Fruit fly (Drosophila melanogaster) whole organism, wandering third instar larva: ENCODE results near the gene Coa8.

Source experiments
- Abd-B ChIP-seq: fragments of >200 bp; optimal IDR thresholded peaks from 2 replicates; lab custom pipeline; 2017; ENCODE audit warnings: missing biosample characterization, missing genetic modification characterization
- CG32264 ChIP-seq: fragments of 200-800 bp; sonication (Bioruptor generic); optimal IDR thresholded peaks from 2 replicates; lab custom pipeline; 2016; ENCODE audit warnings: missing biosample characterization, missing genetic modification characterization
- CG9705 ChIP-seq: fragments of 200-800 bp; sonication (Bioruptor generic); optimal IDR thresholded peaks from 2 replicates; lab custom pipeline; 2018; ENCODE audit warnings: missing biosample characterization, mild to moderate bottlenecking, missing genetic modification characterization
- CrebA ChIP-seq: fragments of 200-800 bp; sonication (Bioruptor generic); optimal IDR thresholded peaks from 2 replicates; lab custom pipeline; 2016; ENCODE audit warnings: missing biosample characterization, mild to moderate bottlenecking, missing genetic modification characterization, borderline replicate concordance
- Dif ChIP-seq: fragments of 200-275, 200-300 bp; sonication (Bioruptor generic); optimal IDR thresholded peaks from 2 replicates; lab custom pipeline; 2018; ENCODE audit warnings: missing biosample characterization, missing genetic modification characterization; ENCODE audit not compliant: partially characterized antibody
- GATAd ChIP-seq: sonication (Bioruptor generic); optimal IDR thresholded peaks from 2 replicates; lab custom pipeline; 2016; ENCODE audit warnings: missing biosample characterization, missing genetic modification characterization
- HLH106 ChIP-seq: fragments of 200-800 bp; optimal IDR thresholded peaks from 3 replicates; lab custom pipeline; 2019; ENCODE audit warnings: missing biosample characterization, mild to moderate bottlenecking, missing genetic modification characterization, moderate library complexity
- Hnf4 ChIP-seq: fragments of 200-800 bp; sonication (Bioruptor generic); optimal IDR thresholded peaks from 2 replicates; lab custom pipeline; 2016; ENCODE audit warnings: missing biosample characterization, mild to moderate bottlenecking, missing genetic modification characterization
- Hr78 ChIP-seq: fragments of >200 bp; optimal IDR thresholded peaks from 2 replicates; lab custom pipeline; 2017; ENCODE audit warnings: missing biosample characterization, missing genetic modification characterization
- Hr83 ChIP-seq: fragments of 200-300 bp; sonication (Bioruptor generic); optimal IDR thresholded peaks from 2 replicates; lab custom pipeline; 2016; ENCODE audit warnings: missing biosample characterization, mild to moderate bottlenecking, missing genetic modification characterization, moderate library complexity; ENCODE audit not compliant: poor library complexity, severe bottlenecking
- Jra ChIP-seq: sonication (Bioruptor generic); optimal IDR thresholded peaks from 2 replicates; lab custom pipeline; 2016; ENCODE audit warnings: missing biosample characterization, missing genetic modification characterization
- Mio ChIP-seq: sonication (Bioruptor generic); optimal IDR thresholded peaks from 2 replicates; lab custom pipeline; 2016; ENCODE audit warnings: missing biosample characterization, missing genetic modification characterization
- Myc ChIP-seq: fragments of >200 bp; optimal IDR thresholded peaks from 2 replicates; lab custom pipeline; 2017
- N ChIP-seq: fragments of >200 bp; optimal IDR thresholded peaks from 2 replicates; lab custom pipeline; 2018; ENCODE audit warnings: missing biosample characterization, missing external identifiers, missing genetic modification characterization
- OdsH ChIP-seq: fragments of 200-800 bp; sonication (Bioruptor generic); optimal IDR thresholded peaks from 2 replicates; lab custom pipeline; 2016; ENCODE audit warnings: missing biosample characterization, mild to moderate bottlenecking, missing genetic modification characterization
- Rel ChIP-seq, 2 experiments: fragments of 200-800 bp; sonication (Bioruptor generic) in 1 of 2; optimal IDR thresholded peaks; 2 replicates in 1 of 2; 3 replicates in 1 of 2; lab custom pipeline; 2016 to 2019; ENCODE audit warnings: mild to moderate bottlenecking in 2 of 2, missing biosample characterization in 2 of 2, missing genetic modification characterization in 2 of 2, moderate library complexity in 1 of 2
- Sp1 ChIP-seq: fragments of 200-800 bp; sonication (Bioruptor generic); optimal IDR thresholded peaks from 3 replicates; lab custom pipeline; 2019; ENCODE audit warnings: missing biosample characterization, mild to moderate bottlenecking, missing genetic modification characterization, moderate library complexity
- Vsx2 ChIP-seq: fragments of 200-300, 225-300 bp; sonication (Bioruptor generic); optimal IDR thresholded peaks from 2 replicates; lab custom pipeline; 2018; ENCODE audit warnings: missing biosample characterization, missing genetic modification characterization; ENCODE audit not compliant: partially characterized antibody
- br ChIP-seq: fragments of 200-800 bp; sonication (Bioruptor generic); optimal IDR thresholded peaks from 2 replicates; lab custom pipeline; 2016; ENCODE audit warnings: missing biosample characterization, missing genetic modification characterization
- brk ChIP-seq: fragments of 200-800 bp; sonication (Bioruptor generic); optimal IDR thresholded peaks from 2 replicates; lab custom pipeline; 2016; ENCODE audit warnings: missing biosample characterization, mild to moderate bottlenecking, missing genetic modification characterization
- dl ChIP-seq, 2 experiments: fragments of 175-275, 200-275 bp in 1 of 2; fragments of 200-275 bp in 1 of 2; sonication (Bioruptor generic); optimal IDR thresholded peaks; lab custom pipeline; 2018; ENCODE audit warnings: mild to moderate bottlenecking in 2 of 2, missing biosample characterization in 2 of 2, missing genetic modification characterization in 2 of 2, moderate library complexity in 2 of 2; ENCODE audit not compliant: partially characterized antibody in 2 of 2, insufficient read depth in 1 of 2
- dmrt93B ChIP-seq: fragments of 200-800 bp; sonication (Bioruptor generic); optimal IDR thresholded peaks from 2 replicates; lab custom pipeline; 2018; ENCODE audit warnings: missing biosample characterization, mild to moderate bottlenecking, missing genetic modification characterization
- dsf ChIP-seq: sonication (Bioruptor generic); optimal IDR thresholded peaks from 2 replicates; lab custom pipeline; 2016; ENCODE audit warnings: missing biosample characterization, missing genetic modification characterization, borderline replicate concordance
- ey ChIP-seq: fragments of 200-800 bp; sonication (Bioruptor generic); optimal IDR thresholded peaks from 2 replicates; lab custom pipeline; 2016; ENCODE audit warnings: missing biosample characterization, missing genetic modification characterization
- foxo ChIP-seq, 2 experiments: fragments of 200-800 bp; sonication (Bioruptor generic); optimal IDR thresholded peaks; 2 replicates in 1 of 2; 3 replicates in 1 of 2; lab custom pipeline; 2016 to 2017; ENCODE audit warnings: missing biosample characterization in 2 of 2, missing genetic modification characterization in 2 of 2
- fru ChIP-seq: fragments of 200-800 bp; sonication (Bioruptor generic); optimal IDR thresholded peaks from 3 replicates; lab custom pipeline; 2016; ENCODE audit warnings: missing biosample characterization, mild to moderate bottlenecking, missing genetic modification characterization
- h ChIP-seq: fragments of 200-800 bp; sonication (Bioruptor generic); optimal IDR thresholded peaks from 3 replicates; lab custom pipeline; 2016; ENCODE audit warnings: missing biosample characterization, mild to moderate bottlenecking, missing genetic modification characterization
- psq ChIP-seq: fragments of 200-800 bp; sonication (Bioruptor generic); optimal IDR thresholded peaks from 3 replicates; lab custom pipeline; 2017; ENCODE audit warnings: missing biosample characterization, mild to moderate bottlenecking, missing genetic modification characterization, moderate library complexity
- rgr ChIP-seq: fragments of 200-800 bp; sonication (Bioruptor generic); optimal IDR thresholded peaks from 3 replicates; lab custom pipeline; 2016; ENCODE audit warnings: missing biosample characterization, mild to moderate bottlenecking, missing genetic modification characterization
- sage ChIP-seq: fragments of 200-800 bp; sonication (Bioruptor generic); optimal IDR thresholded peaks from 2 replicates; lab custom pipeline; 2016; ENCODE audit warnings: missing biosample characterization, mild to moderate bottlenecking, missing genetic modification characterization
- sv ChIP-seq: fragments of 200-800 bp; sonication (Bioruptor generic); optimal IDR thresholded peaks from 3 replicates; lab custom pipeline; 2016; ENCODE audit warnings: missing biosample characterization, missing genetic modification characterization
- tai ChIP-seq: sonication (Bioruptor generic); optimal IDR thresholded peaks from 2 replicates; lab custom pipeline; 2016; ENCODE audit warnings: missing biosample characterization, missing genetic modification characterization
- usp ChIP-seq: fragments of >200 bp; optimal IDR thresholded peaks from 2 replicates; lab custom pipeline; 2017; ENCODE audit warnings: missing biosample characterization, missing genetic modification characterization
- woc ChIP-seq: sonication (Bioruptor generic); optimal IDR thresholded peaks from 2 replicates; lab custom pipeline; 2016; ENCODE audit warnings: missing biosample characterization, mild to moderate bottlenecking, missing genetic modification characterization

Gene Coa8

DNA sequence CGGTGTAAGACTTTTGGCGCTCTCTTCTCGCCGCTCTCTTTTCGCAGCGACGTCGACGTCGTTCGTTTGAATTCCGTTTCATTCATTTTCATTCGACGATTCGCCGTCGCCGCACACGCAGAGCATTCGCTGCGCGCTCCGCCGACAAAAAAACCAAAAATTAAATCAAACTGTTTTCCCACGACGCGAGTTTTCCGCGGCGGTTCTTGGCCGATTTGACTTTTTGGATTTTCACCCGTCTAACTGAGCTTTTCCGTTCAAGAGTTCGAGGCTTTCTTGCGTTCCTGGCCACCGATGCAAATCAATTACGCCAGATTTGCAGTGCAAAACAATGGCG is 48.9 kb upstream of the Coa8 start:
- TF ChIP-seq Dif (GFP tag; lab: Kevin White, UChicago) (peak; percentile 33), Hr78 (GFP tag; lab: Kevin White, UChicago) (no peak), dl (GFP tag; optimal IDR thresholded peaks at IDR 0.05; lab: Kevin White, UChicago; ENCODE audit: insufficient read depth in 1 of 2, partially characterized antibody in 2 of 2) (peak in 1 of 2 experiments; percentile 23)
- TF ChIP-seq, all 38 proteins: peak for 2

DNA sequence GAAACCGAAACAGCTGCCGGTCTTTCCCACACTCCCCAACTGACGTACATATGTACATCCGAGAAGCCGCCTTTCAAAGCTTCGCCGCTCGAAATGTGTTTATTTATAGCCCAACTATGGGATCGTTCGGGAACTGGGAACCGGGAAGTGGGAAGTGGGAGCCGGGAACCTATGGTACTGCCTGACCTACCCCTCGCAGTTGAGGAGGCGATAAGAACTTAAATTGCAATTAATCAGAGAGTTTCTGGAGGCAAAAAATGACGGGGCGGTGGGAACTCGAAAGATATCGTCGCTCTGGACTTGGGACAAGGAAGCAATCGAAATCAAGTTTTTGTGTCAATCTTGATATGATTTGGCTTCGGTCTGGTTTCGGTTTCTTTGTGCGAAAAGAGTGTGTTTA is 47.4 kb upstream of the Coa8 start:
- TF ChIP-seq sage (GFP tag; lab: Kevin White, UChicago): no peak

DNA sequence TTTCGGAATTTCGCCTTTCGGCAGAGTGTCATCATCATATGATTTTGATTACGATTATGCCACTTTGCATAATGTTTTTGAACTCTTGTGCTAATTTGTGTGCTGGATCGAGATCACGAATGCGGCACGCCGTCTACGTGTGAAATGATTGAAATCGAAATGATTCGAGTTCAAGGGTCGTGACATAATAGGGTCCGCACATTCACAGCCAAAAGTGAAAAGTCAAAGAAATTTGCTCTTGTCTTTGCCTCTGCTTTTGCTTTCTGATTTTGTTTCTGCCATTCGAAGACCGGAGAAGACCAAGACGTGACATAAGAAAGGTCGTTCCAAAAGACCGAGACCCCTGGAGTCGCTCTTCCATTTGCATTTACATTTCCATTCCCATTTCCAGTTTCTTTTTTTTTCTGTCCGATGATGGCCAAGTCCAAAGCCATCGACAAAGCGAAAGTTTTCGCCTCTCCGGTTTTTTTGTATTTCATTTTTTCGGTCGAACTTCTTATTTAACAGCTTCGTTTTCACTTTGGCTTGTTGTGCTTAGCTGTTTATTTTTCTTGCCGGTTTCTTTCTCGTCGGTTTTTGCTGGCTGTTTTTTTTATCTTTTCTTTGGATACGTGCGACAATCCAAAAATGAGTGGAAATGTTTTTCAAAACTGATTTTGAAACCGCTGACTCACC is 45.2 kb upstream of the Coa8 start:
- no peak for TF ChIP-seq woc (GFP tag; lab: Kevin White, UChicago)
- TF ChIP-seq CG32264 (GFP tag; lab: Kevin White, UChicago): no peak
- no peak for TF ChIP-seq Dif (GFP tag; lab: Kevin White, UChicago)
- TF ChIP-seq dsf (GFP tag; lab: Kevin White, UChicago): no peak
- TF ChIP-seq Hnf4 (GFP tag; lab: Kevin White, UChicago): no peak
- TF ChIP-seq rgr: no peak
- no peak for TF ChIP-seq sv (GFP tag; lab: Kevin White, UChicago)
- TF ChIP-seq Sp1: no peak
- no peak for TF ChIP-seq OdsH (GFP tag; lab: Kevin White, UChicago)

DNA sequence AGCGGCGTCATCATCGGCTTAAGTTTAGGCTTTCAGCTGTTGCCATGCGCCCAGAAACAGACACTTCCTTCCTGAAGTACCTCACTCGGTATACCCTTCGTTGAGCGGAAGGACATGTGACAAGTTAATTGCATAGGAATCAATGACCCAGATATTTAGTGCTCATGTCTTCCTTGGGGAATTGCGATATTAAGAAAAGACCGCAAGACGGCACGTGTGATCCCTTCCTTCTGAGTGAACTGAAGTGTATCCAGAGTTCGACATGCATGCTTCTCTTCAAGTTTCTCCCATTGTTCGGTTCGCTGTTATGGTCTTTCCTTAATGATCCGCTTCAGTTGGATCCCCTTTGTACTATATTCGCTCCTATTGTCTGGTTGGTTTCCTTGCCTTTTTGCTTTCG is 39.6 kb upstream of the Coa8 start:
- TF ChIP-seq sage (GFP tag; lab: Kevin White, UChicago) (peak; percentile 20), brk (GFP tag; lab: Kevin White, UChicago) (no peak), psq (GFP tag; lab: Kevin White, UChicago) (peak; percentile 88), CrebA (GFP tag; lab: Kevin White, UChicago) (no peak), Hr78 (GFP tag; lab: Kevin White, UChicago) (no peak), Vsx2 (GFP tag; lab: Kevin White, UChicago) (no peak), Hr83 (no peak), foxo (GFP tag; optimal IDR thresholded peaks at IDR 0.05; lab: Kevin White, UChicago) (peak in 1 of 2 experiments; percentile 78), Myc (lab: Kevin White, UChicago) (no peak), Rel (GFP tag; optimal IDR thresholded peaks at IDR 0.05; lab: Kevin White, UChicago) (no peak), Rel (tag; optimal IDR thresholded peaks at IDR 0.05; lab: Kevin White, UChicago) (no peak), GATAd (GFP tag; lab: Kevin White, UChicago) (no peak), Hnf4 (GFP tag; lab: Kevin White, UChicago) (peak; percentile 67), OdsH (GFP tag; lab: Kevin White, UChicago) (peak; percentile 72), h (GFP tag; lab: Kevin White, UChicago) (peak; percentile 88), usp (GFP tag; lab: Kevin White, UChicago) (no peak), woc (GFP tag; lab: Kevin White, UChicago) (peak; percentile 94), Mio (GFP tag; lab: Kevin White, UChicago) (no peak), rgr (peak; percentile 76), HLH106 (tag; lab: Kevin White, UChicago) (peak; percentile 67), dmrt93B (GFP tag; lab: Kevin White, UChicago) (peak; percentile 67), Jra (GFP tag; lab: Kevin White, UChicago) (no peak), CG9705 (no peak), tai (GFP tag; lab: Kevin White, UChicago) (no peak), Sp1 (peak; percentile 62), N (GFP tag; lab: Kevin White, UChicago) (no peak), fru (GFP tag; lab: Kevin White, UChicago) (peak; percentile 86), dl (GFP tag; optimal IDR thresholded peaks at IDR 0.05; lab: Kevin White, UChicago; ENCODE audit: insufficient read depth in 1 of 2, partially characterized antibody in 2 of 2) (no peak), Abd-B (GFP tag; lab: Kevin White, UChicago) (no peak), ey (GFP tag; lab: Kevin White, UChicago) (peak; percentile 85), br (GFP tag; lab: Kevin White, UChicago) (peak; percentile 79), CG32264 (GFP tag; lab: Kevin White, UChicago) (peak; percentile 35)
